Fruit fly (Drosophila melanogaster): ENCODE results near the gene CG3527.
A peak's percentile ranks its signal among the peaks of the same experiment; 100 is the strongest.

CG3527 gene

dm6 chrX:4505318-4505717 lies 46.5 kb upstream of the CG3527 start (continued):
- TF ChIP-seq CG6813 (GFP tag; optimal IDR thresholded peaks at IDR 0.05) = no peak
- TF ChIP-seq CG6791 (GFP tag; IDR thresholded peaks at IDR 0.05; ENCODE audit: partially characterized antibody) = no peak
- no peak for TF ChIP-seq scrt (GFP tag; optimal IDR thresholded peaks at IDR 0.05)
- TF ChIP-seq pum (GFP tag; optimal IDR thresholded peaks at IDR 0.05) = peak; percentile 23
- peak; percentile 48; the same call in 1 of the 2 replicates for TF ChIP-seq CG6689 (GFP tag; IDR thresholded peaks at IDR 0.05)
- no peak for TF ChIP-seq Mes4 (GFP tag; optimal IDR thresholded peaks at IDR 0.05)
- no peak for TF ChIP-seq Nf-YB (GFP tag; optimal IDR thresholded peaks at IDR 0.05)
- no peak for TF ChIP-seq pros (GFP tag; optimal IDR thresholded peaks at IDR 0.05)
- TF ChIP-seq CG2129 (GFP tag; IDR thresholded peaks at IDR 0.05; ENCODE audit: partially characterized antibody) = no peak
- peak; percentile 12 for TF ChIP-seq tin (GFP tag; optimal IDR thresholded peaks at IDR 0.05)
- no peak for TF ChIP-seq CG5953 (GFP tag; IDR thresholded peaks at IDR 0.05)
- TF ChIP-seq CG9437 (GFP tag; optimal IDR thresholded peaks at IDR 0.05) = no peak
- TF ChIP-seq CG1529 (GFP tag; optimal IDR thresholded peaks at IDR 0.05) = no peak
- no peak for TF ChIP-seq CG7372 (GFP tag; IDR thresholded peaks at IDR 0.05)
- TF ChIP-seq CG4820 (GFP tag; optimal IDR thresholded peaks at IDR 0.05) = no peak
- TF ChIP-seq org-1 (GFP tag; optimal IDR thresholded peaks at IDR 0.05) = no peak
- TF ChIP-seq CG31224 (GFP tag; IDR thresholded peaks at IDR 0.05) = no peak
- peak; percentile 28 for TF ChIP-seq CG18599 (GFP tag; optimal IDR thresholded peaks at IDR 0.05)
- TF ChIP-seq emc (GFP tag; optimal IDR thresholded peaks at IDR 0.05) = no peak
- TF ChIP-seq CG11398 (GFP tag; optimal IDR thresholded peaks at IDR 0.05) = no peak
- TF ChIP-seq Oli (tag; optimal IDR thresholded peaks at IDR 0.05) = peak; percentile 14
- no peak for TF ChIP-seq CG9609 (GFP tag; optimal IDR thresholded peaks at IDR 0.05)
- TF ChIP-seq CG3065 (GFP tag; optimal IDR thresholded peaks at IDR 0.05) = no peak
- no peak for TF ChIP-seq CG4282 (GFP tag; optimal IDR thresholded peaks at IDR 0.05)
- no peak for TF ChIP-seq bcd (GFP tag; optimal IDR thresholded peaks at IDR 0.05)
- no peak for TF ChIP-seq Stat92E (GFP tag; optimal IDR thresholded peaks at IDR 0.05)
- TF ChIP-seq Opbp (GFP tag; IDR thresholded peaks at IDR 0.05; ENCODE audit: partially characterized antibody) = no peak
- no peak for TF ChIP-seq trh (GFP tag; optimal IDR thresholded peaks at IDR 0.05)
- no peak for TF ChIP-seq nerfin-1 (tag; optimal IDR thresholded peaks at IDR 0.05)
- TF ChIP-seq phol (tag; optimal IDR thresholded peaks at IDR 0.05) = peak; percentile 11
- no peak for TF ChIP-seq sc (optimal IDR thresholded peaks at IDR 0.05)
- no peak for TF ChIP-seq sc (GFP tag; optimal IDR thresholded peaks at IDR 0.05)
- no peak for TF ChIP-seq NC2α (GFP tag; optimal IDR thresholded peaks at IDR 0.05)
- TF ChIP-seq fd3F (GFP tag; optimal IDR thresholded peaks at IDR 0.05) = no peak
- TF ChIP-seq zen (tag; optimal IDR thresholded peaks at IDR 0.05) = peak; percentile 24
- TF ChIP-seq dysf (GFP tag; IDR thresholded peaks at IDR 0.05) = 0 out of 3 replicates have a peak, but pooled peaks have one; percentile 12
- no peak for TF ChIP-seq Eip74EF (GFP tag; optimal IDR thresholded peaks at IDR 0.05)
- no peak for TF ChIP-seq CG11247 (GFP tag; IDR thresholded peaks at IDR 0.05)
- no peak for TF ChIP-seq h (optimal IDR thresholded peaks at IDR 0.05)
- no peak for TF ChIP-seq CG14965 (GFP tag; optimal IDR thresholded peaks at IDR 0.05; ENCODE audit: borderline replicate concordance)
- TF ChIP-seq Dip3 (GFP tag; optimal IDR thresholded peaks at IDR 0.05) = no peak
- no peak for TF ChIP-seq cg (GFP tag; optimal IDR thresholded peaks at IDR 0.05)
- TF ChIP-seq Meics (GFP tag; optimal IDR thresholded peaks at IDR 0.05) = no peak
- no peak for TF ChIP-seq Ets97D (GFP tag; optimal IDR thresholded peaks at IDR 0.05)
- no peak for TF ChIP-seq gt (GFP tag; IDR thresholded peaks at IDR 0.05)
- no peak for TF ChIP-seq CG8290 (GFP tag; optimal IDR thresholded peaks at IDR 0.05)
- no peak for TF ChIP-seq CG8290 (tag; optimal IDR thresholded peaks at IDR 0.05)
- no peak for TF ChIP-seq CG12744 (GFP tag; optimal IDR thresholded peaks at IDR 0.05)
- no peak for TF ChIP-seq pho (GFP tag; optimal IDR thresholded peaks at IDR 0.05)
- no peak for TF ChIP-seq Mad (GFP tag; optimal IDR thresholded peaks at IDR 0.05)
- peak; percentile 47; the same call in 1 of the 3 replicates for TF ChIP-seq zfh1 (GFP tag; IDR thresholded peaks at IDR 0.05)
- no peak for TF ChIP-seq CG16815 (GFP tag; optimal IDR thresholded peaks at IDR 0.05)
